Fruit fly (Drosophila melanogaster): ENCODE data around the gene Pka-R1.
A peak's percentile ranks its signal among the peaks of the same experiment; 100 is the strongest.

Pka-R1 gene

dm6 chr3L:20837040-20837830, 21.3 kb downstream of the Pka-R1 start, which contains the start of gene CG13255 (continued):
- TF ChIP-seq NFAT (GFP tag; IDR thresholded peaks at IDR 0.05) (peak; percentile 42; the same call in 1 of the 2 replicates), CG11504 (tag; optimal IDR thresholded peaks at IDR 0.05) (peak; percentile 66), CG7372 (GFP tag; IDR thresholded peaks at IDR 0.05) (no peak), dpn (GFP tag; optimal IDR thresholded peaks at IDR 0.05) (peak in 1 of 2 experiments; percentile 25), Ssrp (tag; optimal IDR thresholded peaks at IDR 0.05) (peak; percentile 0), ash1 (GFP tag; optimal IDR thresholded peaks at IDR 0.05) (no peak), CG18599 (GFP tag; optimal IDR thresholded peaks at IDR 0.05) (peak; percentile 71), CG3163 (GFP tag; optimal IDR thresholded peaks at IDR 0.05) (no peak), CkIIα-i1 (GFP tag; IDR thresholded peaks at IDR 0.05) (no peak), eyg (GFP tag; optimal IDR thresholded peaks at IDR 0.05) (no peak), Myb (GFP tag; optimal IDR thresholded peaks at IDR 0.05) (peak; percentile 36), CG4360 (GFP tag; IDR thresholded peaks at IDR 0.05) (no peak), CG16863 (GFP tag; optimal IDR thresholded peaks at IDR 0.05) (no peak), z (GFP tag; IDR thresholded peaks at IDR 0.05) (no peak), ewg (GFP tag; optimal IDR thresholded peaks at IDR 0.05) (no peak), Scr (GFP tag; IDR thresholded peaks at IDR 0.05; ENCODE audit: partially characterized antibody) (no peak), ase (GFP tag; IDR thresholded peaks at IDR 0.05) (no peak), CG12744 (GFP tag; optimal IDR thresholded peaks at IDR 0.05) (no peak), Hmr (GFP tag; optimal IDR thresholded peaks at IDR 0.05) (peak; percentile 70), CG4730 (GFP tag; IDR thresholded peaks at IDR 0.05) (no peak), CG10431 (GFP tag; optimal IDR thresholded peaks at IDR 0.05) (no peak), CG6654 (GFP tag; optimal IDR thresholded peaks at IDR 0.05) (peak; percentile 18), slou (GFP tag; optimal IDR thresholded peaks at IDR 0.05) (peak; percentile 4), danr (GFP tag; IDR thresholded peaks at IDR 0.05) (no peak), CG2678 (tag; optimal IDR thresholded peaks at IDR 0.05) (peak; percentile 80), vfl (GFP tag; optimal IDR thresholded peaks at IDR 0.05) (peak; percentile 14), luna (GFP tag; optimal IDR thresholded peaks at IDR 0.05) (no peak), insv (GFP tag; optimal IDR thresholded peaks at IDR 0.05) (no peak), HLH3B (GFP tag; IDR thresholded peaks at IDR 0.05) (no peak), CG9727 (GFP tag; optimal IDR thresholded peaks at IDR 0.05) (peak; percentile 56), HmgZ (tag; optimal IDR thresholded peaks at IDR 0.05) (peak; percentile 35), CG18262 (tag; optimal IDR thresholded peaks at IDR 0.05) (peak; percentile 51), pita (GFP tag; optimal IDR thresholded peaks at IDR 0.05) (no peak), nmo (GFP tag; optimal IDR thresholded peaks at IDR 0.05) (peak; percentile 43), az2 (GFP tag; optimal IDR thresholded peaks at IDR 0.05) (peak; percentile 14), CG7963 (GFP tag; IDR thresholded peaks at IDR 0.05; ENCODE audit: partially characterized antibody) (no peak), CG17802 (tag; optimal IDR thresholded peaks at IDR 0.05) (no peak), schlank (tag; optimal IDR thresholded peaks at IDR 0.05) (no peak), Hr39 (optimal IDR thresholded peaks at IDR 0.05) (no peak), odd (GFP tag; optimal IDR thresholded peaks at IDR 0.05) (peak; percentile 11), HmgD (GFP tag; optimal IDR thresholded peaks at IDR 0.05) (no peak), klu (GFP tag; IDR thresholded peaks at IDR 0.05) (no peak; the same call in 1 of the 2 replicates), pan (optimal IDR thresholded peaks at IDR 0.05) (no peak), pan (GFP tag; optimal IDR thresholded peaks at IDR 0.05 in 1 of 2, IDR thresholded peaks at IDR 0.05 in 1 of 2) (peak in 1 of 2 experiments; percentile 14), Ada2b (GFP tag; IDR thresholded peaks at IDR 0.05) (no peak), Dref (GFP tag; IDR thresholded peaks at IDR 0.05) (no peak), CG1233 (GFP tag; optimal IDR thresholded peaks at IDR 0.05) (peak; percentile 13), CG2120 (GFP tag; optimal IDR thresholded peaks at IDR 0.05) (peak; percentile 82), HHEX (GFP tag; optimal IDR thresholded peaks at IDR 0.05) (peak; percentile 37), stc (GFP tag; IDR thresholded peaks at IDR 0.05) (no peak)
